Fruit fly (Drosophila melanogaster) whole organism, embryonic: Measurements from ENCODE around the gene fz.

Experiments
- Adf1 ChIP-seq: fragments of 200-800 bp; sonication (Bioruptor generic); IDR thresholded peaks from 2 replicates; pipeline ENCODE4 v1.3.6; 2022; ENCODE audit warnings: missing biosample characterization, missing genetic modification characterization
- B-H1 ChIP-seq: fragments of 200-800 bp; sonication (Bioruptor generic); IDR thresholded peaks from 3 replicates; pipeline ENCODE4 v1.3.6; 2022; ENCODE audit warnings: missing biosample characterization, missing genetic modification characterization
- CG11695 ChIP-seq: fragments of 200-800 bp; sonication (Bioruptor generic); IDR thresholded peaks from 3 replicates; pipeline ENCODE4 v1.3.6; 2022; ENCODE audit warnings: missing biosample characterization, missing genetic modification characterization
- CG11723 ChIP-seq: fragments of 200-800 bp; sonication (Bioruptor generic); optimal IDR thresholded peaks from 2 replicates; lab custom pipeline; 2017; ENCODE audit warnings: missing biosample characterization, mild to moderate bottlenecking, missing genetic modification characterization
- CG12219 ChIP-seq: fragments of 200-800 bp; sonication (Bioruptor generic); optimal IDR thresholded peaks from 3 replicates; lab custom pipeline; 2018; ENCODE audit warnings: missing biosample characterization, mild to moderate bottlenecking, missing genetic modification characterization
- CG13424 ChIP-seq: fragments of 200-800 bp; sonication (Bioruptor generic); optimal IDR thresholded peaks from 2 replicates; lab custom pipeline; 2019; ENCODE audit warnings: missing biosample characterization, mild to moderate bottlenecking, missing genetic modification characterization, moderate library complexity
- CG1647 ChIP-seq: fragments of 200-800 bp; sonication (Bioruptor generic); optimal IDR thresholded peaks from 3 replicates; lab custom pipeline; 2016; ENCODE audit warnings: missing biosample characterization, missing genetic modification characterization
- CG17186 ChIP-seq: fragments of 200-800 bp; sonication (Bioruptor generic); optimal IDR thresholded peaks from 3 replicates; lab custom pipeline; 2017; ENCODE audit warnings: missing biosample characterization, missing genetic modification reagents, missing genetic modification characterization
- CG2120 ChIP-seq: fragments of 200-800 bp; sonication (Bioruptor generic); optimal IDR thresholded peaks from 3 replicates; lab custom pipeline; 2016; ENCODE audit warnings: missing biosample characterization, missing genetic modification characterization
- CG2202 ChIP-seq: fragments of 200-800 bp; sonication (Bioruptor generic); optimal IDR thresholded peaks from 2 replicates; lab custom pipeline; 2018; ENCODE audit warnings: missing biosample characterization, mild to moderate bottlenecking, missing genetic modification characterization
- CG34376 ChIP-seq: fragments of 200-800 bp; sonication (Bioruptor generic); optimal IDR thresholded peaks from 2 replicates; lab custom pipeline; 2018; ENCODE audit warnings: missing biosample characterization, mild to moderate bottlenecking, missing genetic modification characterization
- CG4282 ChIP-seq: fragments of 200-800 bp; sonication (Bioruptor generic); optimal IDR thresholded peaks from 2 replicates; lab custom pipeline; 2016; ENCODE audit warnings: missing biosample characterization, missing genetic modification characterization
- CG4328 ChIP-seq: fragments of 200-800 bp; sonication (Bioruptor generic); optimal IDR thresholded peaks from 3 replicates; lab custom pipeline; 2017; ENCODE audit warnings: missing biosample characterization, missing genetic modification reagents, missing genetic modification characterization
- CG4854 ChIP-seq: fragments of 200-800 bp; sonication (Bioruptor generic); optimal IDR thresholded peaks from 2 replicates; lab custom pipeline; 2016; ENCODE audit warnings: missing biosample characterization, missing genetic modification characterization, inconsistent platforms
- CG5180 ChIP-seq: fragments of 200-800 bp; sonication (Bioruptor generic); optimal IDR thresholded peaks from 3 replicates; lab custom pipeline; 2017; ENCODE audit warnings: missing biosample characterization, missing genetic modification characterization, mild to moderate bottlenecking, moderate library complexity, missing genetic modification reagents
- CG6654 ChIP-seq: fragments of 200-800 bp; sonication (Bioruptor generic); optimal IDR thresholded peaks from 2 replicates; lab custom pipeline; 2017; ENCODE audit warnings: missing biosample characterization, mild to moderate bottlenecking, missing genetic modification characterization
- CG9609 ChIP-seq: fragments of 200-800 bp; sonication (Bioruptor generic); optimal IDR thresholded peaks from 3 replicates; lab custom pipeline; 2016; ENCODE audit warnings: missing biosample characterization, missing genetic modification characterization
- CG9797 ChIP-seq: fragments of 200-800 bp; sonication (Bioruptor generic); optimal IDR thresholded peaks from 3 replicates; lab custom pipeline; 2018; ENCODE audit warnings: missing biosample characterization, mild to moderate bottlenecking, missing genetic modification characterization
- Ets65A ChIP-seq: fragments of 200-800 bp; sonication (Bioruptor generic); peaks from one replicate; lab custom pipeline; 2016; ENCODE audit warnings: missing biosample characterization, missing genetic modification characterization
- H15 ChIP-seq: fragments of 200-800 bp; sonication (Bioruptor generic); IDR thresholded peaks from 3 replicates; pipeline ENCODE4 v1.3.6; 2022; ENCODE audit warnings: missing biosample characterization, missing genetic modification characterization
- HmgD ChIP-seq: fragments of 200-800 bp; sonication (Bioruptor generic); optimal IDR thresholded peaks from 3 replicates; lab custom pipeline; 2016; ENCODE audit warnings: missing biosample characterization, missing genetic modification characterization
- HmgZ ChIP-seq: fragments of 200-800 bp; sonication (Bioruptor generic); optimal IDR thresholded peaks from 2 replicates; lab custom pipeline; 2018; ENCODE audit warnings: missing biosample characterization, mild to moderate bottlenecking, missing genetic modification characterization
- Hr3 ChIP-seq: fragments of 200-800 bp; sonication (Bioruptor generic); optimal IDR thresholded peaks from 3 replicates; lab custom pipeline; 2016; ENCODE audit warnings: missing biosample characterization, missing genetic modification characterization
- Lhr ChIP-seq: fragments of 200-800 bp; sonication (Bioruptor generic); optimal IDR thresholded peaks from 3 replicates; lab custom pipeline; 2017; ENCODE audit warnings: mild to moderate bottlenecking, missing biosample characterization, missing genetic modification reagents, missing genetic modification characterization
- Max ChIP-seq: fragments of 200-800 bp; sonication (Bioruptor generic); optimal IDR thresholded peaks from 2 replicates; lab custom pipeline; 2016; ENCODE audit warnings: missing biosample characterization, mild to moderate bottlenecking, missing genetic modification characterization
- NfI ChIP-seq: fragments of 200-800 bp; sonication (Bioruptor generic); optimal IDR thresholded peaks from 3 replicates; lab custom pipeline; 2018; ENCODE audit warnings: missing biosample characterization, mild to moderate bottlenecking, missing genetic modification characterization, moderate library complexity
- Poxn ChIP-seq: fragments of 200-800 bp; sonication (Bioruptor generic); IDR thresholded peaks from 2 replicates; pipeline ENCODE4 v1.3.6; 2022; ENCODE audit warnings: missing biosample characterization, missing genetic modification characterization
- Sin3A ChIP-seq: fragments of >200 bp; optimal IDR thresholded peaks from 2 replicates; lab custom pipeline; 2018
- Sox100B ChIP-seq: fragments of 200-800 bp; sonication (Bioruptor generic); optimal IDR thresholded peaks from 3 replicates; lab custom pipeline; 2018; ENCODE audit warnings: missing biosample characterization, mild to moderate bottlenecking, missing genetic modification characterization
- Tbp ChIP-seq: fragments of >200 bp; optimal IDR thresholded peaks from 2 replicates; lab custom pipeline; 2018; ENCODE audit warnings: missing biosample characterization, missing genetic modification characterization
- ab ChIP-seq: fragments of 200-800 bp; sonication (Bioruptor generic); optimal IDR thresholded peaks from 2 replicates; lab custom pipeline; 2016; ENCODE audit warnings: missing biosample characterization, missing genetic modification characterization
- abd-A ChIP-seq: fragments of 200-800 bp; sonication (Bioruptor generic); optimal IDR thresholded peaks from 3 replicates; lab custom pipeline; 2019; ENCODE audit warnings: missing biosample characterization, mild to moderate bottlenecking, missing genetic modification characterization, moderate library complexity
- ap ChIP-seq: fragments of 200-800 bp; sonication (Bioruptor generic); IDR thresholded peaks from 2 replicates; pipeline ENCODE4 v1.3.6; 2022; ENCODE audit warnings: missing biosample characterization, missing genetic modification characterization
- ato ChIP-seq: fragments of 200-800 bp; sonication (Bioruptor generic); IDR thresholded peaks from 2 replicates; pipeline ENCODE4 v1.3.6; 2022; ENCODE audit warnings: missing biosample characterization, missing genetic modification characterization; ENCODE audit not compliant: partially characterized antibody
- cato ChIP-seq: fragments of 200-800 bp; sonication (Bioruptor generic); optimal IDR thresholded peaks from 2 replicates; lab custom pipeline; 2016; ENCODE audit warnings: missing biosample characterization, missing genetic modification characterization, borderline replicate concordance
- crc ChIP-seq: fragments of 200-800 bp; sonication (Bioruptor generic); optimal IDR thresholded peaks from 2 replicates; lab custom pipeline; 2016; ENCODE audit warnings: missing biosample characterization, missing genetic modification characterization
- esg ChIP-seq: fragments of 200-800 bp; sonication (Bioruptor generic); conservative IDR thresholded peaks from 2 replicates; pipeline ENCODE4 v1.3.6; 2022; ENCODE audit warnings: missing biosample characterization, missing genetic modification characterization
- gfzf ChIP-seq: fragments of 200-800 bp; sonication (Bioruptor generic); optimal IDR thresholded peaks from 2 replicates; lab custom pipeline; 2016; ENCODE audit warnings: missing biosample characterization, mild to moderate bottlenecking, missing genetic modification characterization, moderate library complexity
- jigr1 ChIP-seq: fragments of 200-800 bp; sonication (Bioruptor generic); IDR thresholded peaks from 3 replicates; pipeline ENCODE4 v1.3.6; 2022; ENCODE audit warnings: missing biosample characterization, missing genetic modification characterization
- jumu ChIP-seq: fragments of 200-800 bp; sonication (Bioruptor generic); optimal IDR thresholded peaks from 3 replicates; lab custom pipeline; 2016; ENCODE audit warnings: missing biosample characterization, missing genetic modification characterization
- kay ChIP-seq: fragments of 200-800 bp; sonication (Bioruptor generic); optimal IDR thresholded peaks from 2 replicates; lab custom pipeline; 2016; ENCODE audit warnings: missing biosample characterization, missing genetic modification characterization
- kni ChIP-seq: fragments of 200-800 bp; sonication (Bioruptor generic); optimal IDR thresholded peaks from 3 replicates; lab custom pipeline; 2017; ENCODE audit warnings: mild to moderate bottlenecking, missing biosample characterization, missing genetic modification reagents, missing genetic modification characterization
- maf-S ChIP-seq: fragments of 200-800 bp; sonication (Bioruptor generic); optimal IDR thresholded peaks from 2 replicates; lab custom pipeline; 2016; ENCODE audit warnings: missing biosample characterization, missing genetic modification characterization
- nerfin-1 ChIP-seq: fragments of 200-800 bp; sonication (Bioruptor generic); optimal IDR thresholded peaks from 3 replicates; lab custom pipeline; 2019; ENCODE audit warnings: missing biosample characterization, mild to moderate bottlenecking, missing genetic modification characterization, moderate library complexity
- prd ChIP-seq, 3 experiments: fragments of >200 bp in 2 of 3; fragments of 200-800 bp in 1 of 3; sonication (Bioruptor generic) in 1 of 3; optimal IDR thresholded peaks in 2 of 3; IDR thresholded peaks in 1 of 3; 2 replicates in 2 of 3; 3 replicates in 1 of 3; pipeline versions ENCODE4 v1.3.6 to Lab custom; 2017 to 2022; ENCODE audit warnings: missing biosample characterization in 1 of 3, missing genetic modification characterization in 1 of 3
- pum ChIP-seq: fragments of 200-800 bp; sonication (Bioruptor generic); optimal IDR thresholded peaks from 2 replicates; lab custom pipeline; 2016; ENCODE audit warnings: missing biosample characterization, missing genetic modification characterization
- sens ChIP-seq: fragments of 200-800 bp; sonication (Bioruptor generic); peaks from one replicate; lab custom pipeline; 2016; ENCODE audit warnings: missing biosample characterization, missing genetic modification characterization
- sisA ChIP-seq: fragments of 200-800 bp; sonication (Bioruptor generic); IDR thresholded peaks from 2 replicates; pipeline ENCODE4 v1.3.6; 2022; ENCODE audit warnings: missing biosample characterization, missing genetic modification characterization
- tgo ChIP-seq: fragments of 200-800 bp; sonication (Bioruptor generic); IDR thresholded peaks from 3 replicates; pipeline ENCODE4 v1.3.6; 2022; ENCODE audit warnings: missing biosample characterization, missing genetic modification characterization
- tll ChIP-seq, 2 experiments: fragments of 200-800 bp in 1 of 2; fragments of >200 bp in 1 of 2; sonication (Bioruptor generic) in 1 of 2; optimal IDR thresholded peaks; 2 replicates each; lab custom pipeline; 2017 to 2019; ENCODE audit warnings: missing biosample characterization in 2 of 2, missing genetic modification characterization in 2 of 2, mild to moderate bottlenecking in 1 of 2, moderate library complexity in 1 of 2
- ttk ChIP-seq: fragments of 200-800 bp; sonication (Bioruptor generic); IDR thresholded peaks from 2 replicates; pipeline ENCODE4 v2.1.2; 2022; ENCODE audit warnings: missing biosample characterization, missing genetic modification characterization
- zfh2 ChIP-seq: fragments of 200-800 bp; sonication (Bioruptor generic); optimal IDR thresholded peaks from 2 replicates; lab custom pipeline; 2016; ENCODE audit warnings: missing biosample characterization, missing genetic modification characterization

fz gene

dm6 chr3L:14325285-14325684 lies 51.1 kb downstream of the fz start (continued):
- TF ChIP-seq HmgD (GFP tag; lab: Kevin White, UChicago) (no peak), Max (GFP tag; lab: Kevin White, UChicago) (no peak), CG1647 (GFP tag; lab: Kevin White, UChicago) (no peak), tgo (GFP tag; lab: Robert Waterston, UW) (no peak), ato (no peak), CG9609 (GFP tag; lab: Kevin White, UChicago) (no peak), maf-S (GFP tag; lab: Kevin White, UChicago) (no peak), Poxn (GFP tag; lab: Robert Waterston, UW) (no peak), CG11723 (peak; percentile 49), CG2120 (GFP tag; lab: Kevin White, UChicago) (no peak), CG34376 (GFP tag; lab: Kevin White, UChicago) (no peak), Tbp (GFP tag; lab: Kevin White, UChicago) (no peak), B-H1 (GFP tag; lab: Robert Waterston, UW) (no peak), CG2202 (peak; percentile 20), sisA (peak; percentile 55), abd-A (tag; lab: Kevin White, UChicago) (no peak), prd (optimal IDR thresholded peaks at IDR 0.05; lab: Kevin White, UChicago) (no peak), prd (GFP tag; IDR thresholded peaks at IDR 0.05; lab: Robert Waterston, UW) (peak; percentile 52; the same call in 1 of the 3 replicates), CG4282 (GFP tag; lab: Kevin White, UChicago) (no peak), esg (GFP tag; lab: Robert Waterston, UW) (no peak), CG4328 (GFP tag; lab: Kevin White, UChicago) (peak; percentile 19), jigr1 (GFP tag; lab: Robert Waterston, UW) (no peak; the same call in 2 of the 3 replicates), crc (GFP tag; lab: Kevin White, UChicago) (no peak), Lhr (GFP tag; lab: Kevin White, UChicago) (peak; percentile 10), CG6654 (GFP tag; lab: Kevin White, UChicago) (peak; percentile 0), ap (GFP tag; lab: Robert Waterston, UW) (no peak), tll (GFP tag; optimal IDR thresholded peaks at IDR 0.05; lab: Kevin White, UChicago) (no peak), zfh2 (no peak), kay (GFP tag; lab: Kevin White, UChicago) (no peak), Sin3A (lab: Kevin White, UChicago) (no peak), NfI (GFP tag; lab: Kevin White, UChicago) (peak; percentile 47), HmgZ (tag; lab: Kevin White, UChicago) (no peak), CG5180 (GFP tag; lab: Kevin White, UChicago) (peak; percentile 39), Sox100B (peak; percentile 66), jumu (GFP tag; lab: Kevin White, UChicago) (no peak), Hr3 (GFP tag; lab: Kevin White, UChicago) (peak; percentile 29), gfzf (no peak), kni (no peak), CG11695 (0 out of 3 replicates have a peak, but pooled peaks have one; percentile 26), ab (GFP tag; lab: Kevin White, UChicago) (no peak), sens (GFP tag; lab: Kevin White, UChicago) (peak; percentile 82), pum (GFP tag; lab: Kevin White, UChicago) (no peak), Ets65A (peak; percentile 93), H15 (GFP tag; lab: Robert Waterston, UW) (no peak), CG9797 (GFP tag; lab: Kevin White, UChicago) (no peak), ttk (peak; percentile 30; the same call in 1 of the 2 replicates), CG12219 (GFP tag; lab: Kevin White, UChicago) (peak; percentile 31), CG4854 (GFP tag; lab: Kevin White, UChicago) (no peak), Adf1 (GFP tag; lab: Robert Waterston, UW) (no peak), nerfin-1 (tag; lab: Kevin White, UChicago) (peak; percentile 64), cato (GFP tag; lab: Kevin White, UChicago) (no peak), CG17186 (GFP tag; lab: Kevin White, UChicago) (no peak), CG13424 (tag; lab: Kevin White, UChicago) (peak; percentile 67)
